Fruit fly (Drosophila melanogaster): ENCODE data around the gene GstD11.

DNA sequence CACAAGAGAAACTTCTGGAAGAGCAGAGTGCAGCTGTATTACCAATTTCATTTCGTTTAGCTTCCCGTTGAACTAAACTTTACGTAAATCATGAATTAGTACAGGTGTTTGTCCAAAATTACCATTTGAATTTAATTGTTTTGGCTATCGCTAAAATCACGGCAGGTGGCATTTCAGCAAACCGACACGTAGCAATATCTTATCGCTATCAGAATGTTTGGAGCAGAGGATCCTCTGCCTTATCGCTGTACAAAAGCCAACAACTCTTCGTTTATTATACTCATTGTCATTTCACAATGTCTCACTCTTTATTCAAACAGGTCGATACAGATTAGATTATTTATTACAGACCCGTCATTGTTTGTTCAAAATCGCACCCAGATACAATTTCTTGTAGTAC lies 17.2 kb upstream of the GstD11 start:
- no peak for TF ChIP-seq sv (GFP tag; optimal IDR thresholded peaks at IDR 0.05)
- TF ChIP-seq Sp1 (GFP tag; optimal IDR thresholded peaks at IDR 0.05), result no peak
- no peak for TF ChIP-seq pan (optimal IDR thresholded peaks at IDR 0.05)
- no peak for TF ChIP-seq Myc (optimal IDR thresholded peaks at IDR 0.05)
- no peak for TF ChIP-seq dmrt93B (GFP tag; optimal IDR thresholded peaks at IDR 0.05)
- no peak for TF ChIP-seq Dfd (GFP tag; optimal IDR thresholded peaks at IDR 0.05)
- no peak for TF ChIP-seq woc (GFP tag; optimal IDR thresholded peaks at IDR 0.05)
- no peak for TF ChIP-seq h (GFP tag; optimal IDR thresholded peaks at IDR 0.05)
- TF ChIP-seq sage (GFP tag; optimal IDR thresholded peaks at IDR 0.05), result no peak
- no peak for TF ChIP-seq tai (GFP tag; optimal IDR thresholded peaks at IDR 0.05)

Data from whole organism, wandering third instar larva.